Worm (Caenorhabditis elegans) whole organism, L4 larva: ENCODE measurements around the gene lsd-1.

Experiments
- F26F4.8 ChIP-seq: fragments of 200-800 bp; sonication (Bioruptor generic); conservative IDR thresholded peaks from 2 replicates; pipeline ENCODE4 v1.3.6; 2022; ENCODE audit warnings: missing genetic modification characterization, missing compliant biosample characterization
- F37D6.2 ChIP-seq: sonication (generic microtip); optimal IDR thresholded peaks from 2 replicates; lab custom pipeline; 2016; ENCODE audit warnings: mild to moderate bottlenecking, missing genetic modification characterization, missing compliant biosample characterization
- T26A8.4 ChIP-seq: fragments of 200-800 bp; sonication (Bioruptor generic); IDR thresholded peaks from 2 replicates; pipeline ENCODE4 v1.3.6; 2022; ENCODE audit warnings: missing genetic modification characterization, missing compliant biosample characterization
- Y48G9A.11 ChIP-seq: fragments of 200-800 bp; sonication (Bioruptor generic); IDR thresholded peaks from 2 replicates; pipeline ENCODE4 v1.3.6; 2022; ENCODE audit warnings: missing genetic modification reagents, missing genetic modification characterization, missing compliant biosample characterization
- ZK337.2 ChIP-seq: fragments of 200-800 bp; sonication (Bioruptor generic); IDR thresholded peaks from 2 replicates; pipeline ENCODE4 v1.3.6; 2022; ENCODE audit warnings: missing genetic modification reagents, missing genetic modification characterization, missing compliant biosample characterization
- aha-1 ChIP-seq: fragments of 150-350 bp; peaks from one replicate; lab custom pipeline; 2014; ENCODE audit warnings: missing biosample characterization, missing genetic modification characterization
- aly-2 ChIP-seq: sonication (generic microtip); optimal IDR thresholded peaks from 2 replicates; lab custom pipeline; 2018; ENCODE audit warnings: missing biosample characterization, missing genetic modification characterization
- ama-1 ChIP-seq: fragments of 150-350 bp; optimal IDR thresholded peaks from 2 replicates; lab custom pipeline; 2014; ENCODE audit warnings: inconsistent platforms, mixed read lengths
- attf-4 ChIP-seq: sonication (generic microtip); optimal IDR thresholded peaks from 3 replicates; lab custom pipeline; 2017; ENCODE audit warnings: missing biosample characterization, missing genetic modification characterization
- ceh-20 ChIP-seq: fragments of 200-800 bp; sonication (Bioruptor generic); IDR thresholded peaks from 2 replicates; pipeline ENCODE4 v1.3.6; 2022; ENCODE audit warnings: missing genetic modification reagents, missing genetic modification characterization, missing compliant biosample characterization
- ceh-32 ChIP-seq: sonication (generic microtip); optimal IDR thresholded peaks from 2 replicates; lab custom pipeline; 2016; ENCODE audit warnings: mild to moderate bottlenecking, missing genetic modification characterization, missing compliant biosample characterization; ENCODE audit not compliant: poor library complexity
- ceh-44 ChIP-seq: fragments of 200-800 bp; sonication (Bioruptor generic); IDR thresholded peaks from 2 replicates; pipeline ENCODE4 v1.3.6; 2022; ENCODE audit warnings: missing genetic modification reagents, missing genetic modification characterization, missing compliant biosample characterization
- ceh-82 ChIP-seq: sonication (generic microtip); optimal IDR thresholded peaks from 2 replicates; lab custom pipeline; 2017; ENCODE audit warnings: missing biosample characterization, missing genetic modification characterization
- ctbp-1 ChIP-seq: fragments of 200-800 bp; sonication (Bioruptor generic); IDR thresholded peaks from 2 replicates; pipeline ENCODE4 v1.3.6; 2022; ENCODE audit warnings: missing genetic modification reagents, missing genetic modification characterization, missing compliant biosample characterization
- duxl-1 ChIP-seq: sonication (generic microtip); optimal IDR thresholded peaks from 2 replicates; lab custom pipeline; 2016; ENCODE audit warnings: mild to moderate bottlenecking, missing genetic modification characterization, moderate library complexity, missing compliant biosample characterization; ENCODE audit not compliant: poor library complexity
- dve-1 ChIP-seq: sonication (generic microtip); optimal IDR thresholded peaks from 2 replicates; lab custom pipeline; 2017; ENCODE audit warnings: antibody characterized with exemption, mild to moderate bottlenecking, missing genetic modification characterization, missing compliant biosample characterization; ENCODE audit not compliant: insufficient read depth
- egl-43 ChIP-seq: fragments of 200-800 bp; sonication (Bioruptor generic); IDR thresholded peaks from 2 replicates; pipeline ENCODE4 v1.3.6; 2022; ENCODE audit warnings: missing genetic modification reagents, missing genetic modification characterization, missing compliant biosample characterization
- hmg-1.1 ChIP-seq: fragments of 200-800 bp; sonication (Bioruptor generic); IDR thresholded peaks from 2 replicates; pipeline ENCODE4 v1.3.6; 2022; ENCODE audit warnings: missing genetic modification reagents, missing genetic modification characterization, missing compliant biosample characterization
- lim-7 ChIP-seq: fragments of 200-800 bp; sonication (Bioruptor generic); IDR thresholded peaks from 2 replicates; pipeline ENCODE4 v1.3.6; 2022; ENCODE audit warnings: missing genetic modification characterization, missing compliant biosample characterization
- lin-13 ChIP-seq: fragments of 150-350 bp; optimal IDR thresholded peaks from 2 replicates; lab custom pipeline; 2014; ENCODE audit warnings: missing biosample characterization, missing genetic modification reagents, missing genetic modification characterization
- lin-15B ChIP-seq: fragments of 150-350 bp; sonication (generic microtip); optimal IDR thresholded peaks from 3 replicates; lab custom pipeline; 2014; ENCODE audit warnings: missing biosample characterization, missing genetic modification characterization
- lsy-2 ChIP-seq, 2 experiments: fragments of 150-350 bp in 1 of 2; sonication (generic microtip) in 1 of 2; optimal IDR thresholded peaks; 2 replicates each; lab custom pipeline; 2014 to 2017; ENCODE audit warnings: missing biosample characterization in 2 of 2, missing genetic modification characterization in 2 of 2
- madf-9 ChIP-seq: fragments of 200-800 bp; sonication (Bioruptor generic); conservative IDR thresholded peaks from 2 replicates; pipeline ENCODE4 v1.3.6; 2022; ENCODE audit warnings: missing genetic modification reagents, missing genetic modification characterization, missing compliant biosample characterization
- mdl-1 ChIP-seq, 2 experiments: fragments of 150-350 bp in 1 of 2; sonication (generic microtip) in 1 of 2; optimal IDR thresholded peaks; 2 replicates each; lab custom pipeline; 2014 to 2017; ENCODE audit warnings: missing biosample characterization in 2 of 2, missing genetic modification characterization in 2 of 2
- mep-1 ChIP-seq: fragments of 150-350 bp; sonication (generic microtip); optimal IDR thresholded peaks from 3 replicates; lab custom pipeline; 2014; ENCODE audit warnings: missing biosample characterization, missing genetic modification characterization
- mxl-2 ChIP-seq: fragments of 200-800 bp; sonication (Bioruptor generic); conservative IDR thresholded peaks from 2 replicates; pipeline ENCODE4 v1.3.6; 2022; ENCODE audit warnings: missing genetic modification reagents, missing genetic modification characterization, missing compliant biosample characterization
- mxl-3 ChIP-seq: fragments of 200-800 bp; sonication (Bioruptor generic); optimal IDR thresholded peaks from 2 replicates; lab custom pipeline; 2018; ENCODE audit warnings: mild to moderate bottlenecking, missing genetic modification characterization, missing compliant biosample characterization
- nhr-41 ChIP-seq: fragments of 200-800 bp; sonication (Bioruptor generic); IDR thresholded peaks from 2 replicates; pipeline ENCODE4 v1.3.6; 2022; ENCODE audit warnings: missing genetic modification reagents, missing genetic modification characterization, missing compliant biosample characterization
- pha-4 ChIP-seq, 2 experiments: fragments of 150-350 bp in 1 of 2; fragments of 200-800 bp in 1 of 2; sonication (Bioruptor generic) in 1 of 2; IDR thresholded peaks in 1 of 2; optimal IDR thresholded peaks in 1 of 2; 2 replicates each; pipeline versions ENCODE4 v1.3.6 to Lab custom; 2014 to 2022; ENCODE audit warnings: missing genetic modification characterization in 2 of 2, missing genetic modification reagents in 2 of 2, missing biosample characterization in 1 of 2, missing compliant biosample characterization in 1 of 2
- saeg-2 ChIP-seq: fragments of 200-800 bp; sonication (Bioruptor generic); IDR thresholded peaks from 2 replicates; pipeline ENCODE4 v1.3.6; 2022; ENCODE audit warnings: missing genetic modification reagents, missing genetic modification characterization, missing compliant biosample characterization
- set-16 ChIP-seq: fragments of 200-800 bp; sonication (Bioruptor generic); IDR thresholded peaks from 2 replicates; pipeline ENCODE4 v1.3.6; 2022; ENCODE audit warnings: missing genetic modification reagents, missing genetic modification characterization, missing compliant biosample characterization
- skn-1 ChIP-seq: fragments of 150-350 bp; optimal IDR thresholded peaks from 2 replicates; lab custom pipeline; 2014; ENCODE audit warnings: missing biosample characterization, missing genetic modification characterization
- snpc-1.2 ChIP-seq: fragments of 200-800 bp; sonication (Bioruptor generic); IDR thresholded peaks from 2 replicates; pipeline ENCODE4 v1.3.6; 2022; ENCODE audit warnings: missing genetic modification reagents, missing genetic modification characterization, missing compliant biosample characterization
- unc-62 ChIP-seq, 3 experiments: fragments of 150-350 bp in 1 of 3; sonication (generic microtip); optimal IDR thresholded peaks in 2 of 3; peaks in 1 of 3; 1 replicate in 1 of 3; 2 replicates in 2 of 3; lab custom pipeline; 2014 to 2017; ENCODE audit warnings: missing biosample characterization in 3 of 3, missing genetic modification characterization in 3 of 3, missing genetic modification reagents in 3 of 3, missing genotype in 1 of 3
- zag-1 ChIP-seq: fragments of 150-350 bp; optimal IDR thresholded peaks from 2 replicates; lab custom pipeline; 2014; ENCODE audit warnings: missing biosample characterization, missing genetic modification characterization
- ztf-11 ChIP-seq: fragments of 150-350 bp; optimal IDR thresholded peaks from 2 replicates; lab custom pipeline; 2014; ENCODE audit warnings: missing biosample characterization, missing genetic modification characterization

Gene lsd-1

ce11 chrX:11982065-11982464 lies 33.4 kb downstream of the lsd-1 start, which contains the start of gene nhr-167:
Gene nhr-167, minus strand, starts transcription at chrX:11982085.
- TF ChIP-seq mep-1 (tag; lab: Kevin White, UChicago) (no peak), lin-15B (no peak), unc-62 (GFP tag; optimal IDR thresholded peaks at IDR 0.05 in 1 of 2; lab: Kevin White, UChicago) (no peak), unc-62 (tag; optimal IDR thresholded peaks at IDR 0.05; lab: Kevin White, UChicago) (no peak), lin-13 (GFP tag; lab: Kevin White, UChicago) (no peak), ceh-20 (GFP tag; lab: Robert Waterston, UW) (no peak), aha-1 (no peak), egl-43 (no peak), ZK337.2 (GFP tag; lab: Robert Waterston, UW) (no peak), mxl-3 (GFP tag; lab: Kevin White, UChicago) (no peak), zag-1 (tag; lab: Kevin White, UChicago) (no peak), hmg-1.1 (GFP tag; lab: Robert Waterston, UW) (no peak), F37D6.2 (no peak), F26F4.8 (no peak), ceh-32 (tag; lab: Kevin White, UChicago) (no peak), ctbp-1 (no peak)
- TF ChIP-seq, all 104 proteins: peak for 0

- TF ChIP-seq lsy-2 (tag; optimal IDR thresholded peaks at IDR 0.05; lab: Kevin White, UChicago): no peak
- TF ChIP-seq pha-4 (GFP tag; IDR thresholded peaks at IDR 0.05; lab: Robert Waterston, UW): no peak
- TF ChIP-seq pha-4 (tag; optimal IDR thresholded peaks at IDR 0.05; lab: Kevin White, UChicago): no peak
- no peak for TF ChIP-seq dve-1 (tag; lab: Kevin White, UChicago)
- no peak for TF ChIP-seq ztf-11
- TF ChIP-seq saeg-2 (GFP tag; lab: Robert Waterston, UW): no peak
- no peak for TF ChIP-seq T26A8.4 (GFP tag; lab: Robert Waterston, UW)
- no peak for TF ChIP-seq snpc-1.2 (GFP tag; lab: Robert Waterston, UW)
- no peak for TF ChIP-seq set-16 (GFP tag; lab: Robert Waterston, UW)
- no peak for TF ChIP-seq aly-2 (tag; lab: Kevin White, UChicago)
- TF ChIP-seq mep-1 (tag; lab: Kevin White, UChicago): no peak
- no peak for TF ChIP-seq nhr-41 (GFP tag; lab: Robert Waterston, UW)
- TF ChIP-seq madf-9 (GFP tag; lab: Robert Waterston, UW): no peak
- no peak for TF ChIP-seq ama-1
- TF ChIP-seq ceh-44: no peak
- no peak for TF ChIP-seq skn-1 (tag; lab: Kevin White, UChicago)
- no peak for TF ChIP-seq duxl-1 (tag; lab: Kevin White, UChicago)
- TF ChIP-seq mdl-1 (tag; optimal IDR thresholded peaks at IDR 0.05; lab: Kevin White, UChicago): no peak
- TF ChIP-seq lim-7 (GFP tag; lab: Robert Waterston, UW): no peak
- TF ChIP-seq, all 104 proteins: peak for 0
Measured at ce11 chrX:11983576-11984061, 35.0 kb downstream of the lsd-1 start, which contains the start of gene C49F5.3. Gene C49F5.3, minus strand, starts transcription at chrX:11983626.

- TF ChIP-seq attf-4 (tag; lab: Kevin White, UChicago) (no peak), ceh-82 (tag; lab: Kevin White, UChicago) (no peak), mxl-2 (GFP tag; lab: Robert Waterston, UW) (no peak), Y48G9A.11 (GFP tag; lab: Robert Waterston, UW) (no peak), aha-1 (peak; percentile 35), aly-2 (tag; lab: Kevin White, UChicago) (no peak)
Measured at ce11 chrX:11985887-11986286, 37.2 kb downstream of the lsd-1 start, which contains the start of gene C49F5.5. Gene C49F5.5, plus strand, starts transcription at chrX:11986187.
